Fruit fly (Drosophila melanogaster) whole organism, embryonic: ENCODE results near the gene CG8516.

Source experiments
- Adf1 ChIP-seq: fragments of 200-800 bp; sonication (Bioruptor generic); IDR thresholded peaks from 2 replicates; pipeline ENCODE4 v1.3.6; 2022; ENCODE audit warnings: missing biosample characterization, missing genetic modification characterization
- Bgb ChIP-seq: fragments of 200-800 bp; sonication (Bioruptor generic); IDR thresholded peaks from 2 replicates; pipeline ENCODE4 v1.3.6; 2022; ENCODE audit warnings: missing biosample characterization, missing genetic modification characterization; ENCODE audit not compliant: partially characterized antibody
- CG10267 ChIP-seq: fragments of 200-800 bp; sonication (Bioruptor generic); optimal IDR thresholded peaks from 2 replicates; lab custom pipeline; 2018; ENCODE audit warnings: missing biosample characterization, mild to moderate bottlenecking, missing genetic modification characterization, moderate library complexity
- CG11723 ChIP-seq: fragments of 200-800 bp; sonication (Bioruptor generic); optimal IDR thresholded peaks from 2 replicates; lab custom pipeline; 2017; ENCODE audit warnings: missing biosample characterization, mild to moderate bottlenecking, missing genetic modification characterization
- CG12219 ChIP-seq: fragments of 200-800 bp; sonication (Bioruptor generic); optimal IDR thresholded peaks from 3 replicates; lab custom pipeline; 2018; ENCODE audit warnings: missing biosample characterization, mild to moderate bottlenecking, missing genetic modification characterization
- CG1233 ChIP-seq: fragments of 200-800 bp; sonication (Bioruptor generic); optimal IDR thresholded peaks from 4 replicates; lab custom pipeline; 2018; ENCODE audit warnings: missing biosample characterization, mild to moderate bottlenecking, missing genetic modification characterization
- CG13894 ChIP-seq: fragments of 200-800 bp; sonication (Bioruptor generic); optimal IDR thresholded peaks from 3 replicates; lab custom pipeline; 2018; ENCODE audit warnings: missing biosample characterization, mild to moderate bottlenecking, missing genetic modification characterization, moderate library complexity
- CG14710 ChIP-seq: fragments of 200-800 bp; sonication (Bioruptor generic); optimal IDR thresholded peaks from 3 replicates; lab custom pipeline; 2019; ENCODE audit warnings: missing biosample characterization, mild to moderate bottlenecking, missing genetic modification characterization, moderate library complexity
- CG1792 ChIP-seq: fragments of 200-800 bp; sonication (Bioruptor generic); optimal IDR thresholded peaks from 2 replicates; lab custom pipeline; 2016; ENCODE audit warnings: missing biosample characterization, missing genetic modification characterization
- CG18011 ChIP-seq: fragments of 200-800 bp; sonication (Bioruptor generic); optimal IDR thresholded peaks from 2 replicates; lab custom pipeline; 2017; ENCODE audit warnings: missing biosample characterization, missing genetic modification characterization, mild to moderate bottlenecking, moderate library complexity, missing genotype
- CG2116 ChIP-seq: fragments of 200-800 bp; sonication (Bioruptor generic); optimal IDR thresholded peaks from 3 replicates; lab custom pipeline; 2018; ENCODE audit warnings: missing biosample characterization, mild to moderate bottlenecking, missing genetic modification characterization
- CG2202 ChIP-seq: fragments of 200-800 bp; sonication (Bioruptor generic); optimal IDR thresholded peaks from 2 replicates; lab custom pipeline; 2018; ENCODE audit warnings: missing biosample characterization, mild to moderate bottlenecking, missing genetic modification characterization
- CG32772 ChIP-seq: fragments of 200-800 bp; sonication (Bioruptor generic); IDR thresholded peaks from 2 replicates; pipeline ENCODE4 v1.3.6; 2022; ENCODE audit warnings: missing biosample characterization, missing genetic modification characterization
- CG4404 ChIP-seq: fragments of 200-800 bp; sonication (Bioruptor generic); IDR thresholded peaks from 2 replicates; pipeline ENCODE4 v1.3.6; 2022; ENCODE audit warnings: missing biosample characterization, missing genetic modification characterization
- CG4707 ChIP-seq: fragments of 200-800 bp; sonication (Bioruptor generic); optimal IDR thresholded peaks from 2 replicates; lab custom pipeline; 2018; ENCODE audit warnings: missing biosample characterization, mild to moderate bottlenecking, missing genetic modification characterization, moderate library complexity
- CG4730 ChIP-seq: fragments of 200-800 bp; sonication (Bioruptor generic); IDR thresholded peaks from 2 replicates; pipeline ENCODE4 v1.3.6; 2022; ENCODE audit warnings: missing biosample characterization, missing genetic modification characterization
- CG6813 ChIP-seq: fragments of 200-800 bp; sonication (Bioruptor generic); optimal IDR thresholded peaks from 2 replicates; lab custom pipeline; 2017; ENCODE audit warnings: missing biosample characterization, missing genetic modification characterization, mild to moderate bottlenecking, moderate library complexity, missing genetic modification reagents
- CG9817 ChIP-seq: fragments of 200-800 bp; sonication (Bioruptor generic); optimal IDR thresholded peaks from 2 replicates; lab custom pipeline; 2018; ENCODE audit warnings: missing biosample characterization, mild to moderate bottlenecking, missing genetic modification characterization, moderate library complexity
- Camta ChIP-seq: fragments of 200-800 bp; sonication (Bioruptor generic); optimal IDR thresholded peaks from 2 replicates; lab custom pipeline; 2016; ENCODE audit warnings: missing biosample characterization, missing genetic modification characterization
- Elba2 ChIP-seq: fragments of 200-800 bp; sonication (Bioruptor generic); optimal IDR thresholded peaks from 3 replicates; lab custom pipeline; 2016; ENCODE audit warnings: missing biosample characterization, missing genetic modification characterization
- Gug ChIP-seq: fragments of 200-800 bp; sonication (Bioruptor generic); IDR thresholded peaks from 4 replicates; pipeline ENCODE4 v1.3.6; 2022; ENCODE audit warnings: missing biosample characterization, missing genetic modification characterization
- HHEX ChIP-seq: fragments of 200-800 bp; sonication (Bioruptor generic); optimal IDR thresholded peaks from 3 replicates; lab custom pipeline; 2017; ENCODE audit warnings: missing biosample characterization, mild to moderate bottlenecking, missing genetic modification characterization, missing genetic modification reagents
- Kr ChIP-seq: fragments of 200-800 bp; sonication (Bioruptor generic); optimal IDR thresholded peaks from 2 replicates; lab custom pipeline; 2017; ENCODE audit warnings: missing biosample characterization, mild to moderate bottlenecking, missing genetic modification characterization
- Lhr ChIP-seq: fragments of 200-800 bp; sonication (Bioruptor generic); optimal IDR thresholded peaks from 3 replicates; lab custom pipeline; 2017; ENCODE audit warnings: mild to moderate bottlenecking, missing biosample characterization, missing genetic modification reagents, missing genetic modification characterization
- Mad ChIP-seq: fragments of 200-800 bp; sonication (Bioruptor generic); optimal IDR thresholded peaks from 2 replicates; lab custom pipeline; 2016; ENCODE audit warnings: missing biosample characterization, missing genetic modification characterization
- Neu2 ChIP-seq: fragments of 200-800 bp; sonication (Bioruptor generic); optimal IDR thresholded peaks from 3 replicates; lab custom pipeline; 2016; ENCODE audit warnings: missing biosample characterization, missing genetic modification characterization, borderline replicate concordance
- Side ChIP-seq: fragments of 200-800 bp; sonication (Bioruptor generic); optimal IDR thresholded peaks from 2 replicates; lab custom pipeline; 2016; ENCODE audit warnings: missing biosample characterization, missing genetic modification characterization
- Sin3A ChIP-seq: fragments of >200 bp; optimal IDR thresholded peaks from 2 replicates; lab custom pipeline; 2018
- Taf1 ChIP-seq: fragments of 200-800 bp; sonication (Bioruptor generic); IDR thresholded peaks from 2 replicates; pipeline ENCODE4 v1.3.6; 2022; ENCODE audit warnings: missing biosample characterization, missing genetic modification characterization
- Xrp1 ChIP-seq: fragments of 200-800 bp; sonication (Bioruptor generic); IDR thresholded peaks from 2 replicates; pipeline ENCODE4 v1.3.6; 2022; ENCODE audit warnings: missing biosample characterization, missing genetic modification characterization
- ab ChIP-seq: fragments of 200-800 bp; sonication (Bioruptor generic); optimal IDR thresholded peaks from 2 replicates; lab custom pipeline; 2016; ENCODE audit warnings: missing biosample characterization, missing genetic modification characterization
- ara ChIP-seq: fragments of 200-800 bp; sonication (Bioruptor generic); IDR thresholded peaks from 2 replicates; pipeline ENCODE4 v1.3.6; 2022; ENCODE audit warnings: missing biosample characterization, missing genetic modification characterization
- ash1 ChIP-seq: fragments of 200-800 bp; sonication (Bioruptor generic); optimal IDR thresholded peaks from 2 replicates; lab custom pipeline; 2018; ENCODE audit warnings: missing biosample characterization, mild to moderate bottlenecking, missing genetic modification characterization
- bowl ChIP-seq: fragments of 200-800 bp; sonication (Bioruptor generic); IDR thresholded peaks from 2 replicates; pipeline ENCODE4 v1.3.6; 2022; ENCODE audit warnings: missing biosample characterization, missing genetic modification characterization
- btn ChIP-seq: fragments of 200-800 bp; sonication (Bioruptor generic); optimal IDR thresholded peaks from 2 replicates; lab custom pipeline; 2016; ENCODE audit warnings: missing biosample characterization, missing genetic modification characterization
- esg ChIP-seq: fragments of 200-800 bp; sonication (Bioruptor generic); conservative IDR thresholded peaks from 2 replicates; pipeline ENCODE4 v1.3.6; 2022; ENCODE audit warnings: missing biosample characterization, missing genetic modification characterization
- fd3F ChIP-seq: fragments of 200-800 bp; sonication (Bioruptor generic); optimal IDR thresholded peaks from 2 replicates; lab custom pipeline; 2018; ENCODE audit warnings: missing biosample characterization, mild to moderate bottlenecking, missing genetic modification characterization, moderate library complexity
- fd64A ChIP-seq: fragments of 200-800 bp; sonication (Bioruptor generic); optimal IDR thresholded peaks from 3 replicates; lab custom pipeline; 2018; ENCODE audit warnings: missing biosample characterization, mild to moderate bottlenecking, missing genetic modification characterization
- gem ChIP-seq: fragments of 200-800 bp; sonication (Bioruptor generic); optimal IDR thresholded peaks from 2 replicates; lab custom pipeline; 2019; ENCODE audit warnings: missing biosample characterization, mild to moderate bottlenecking, missing genetic modification characterization, moderate library complexity
- jing ChIP-seq: fragments of 200-800 bp; sonication (Bioruptor generic); optimal IDR thresholded peaks from 2 replicates; lab custom pipeline; 2018; ENCODE audit warnings: missing biosample characterization, mild to moderate bottlenecking, missing genetic modification characterization
- lola ChIP-seq, 3 experiments: fragments of >200 bp in 2 of 3; fragments of 200-800 bp in 1 of 3; sonication (Bioruptor generic) in 1 of 3; optimal IDR thresholded peaks; 2 replicates each; lab custom pipeline; 2017 to 2019; ENCODE audit warnings: missing biosample characterization in 3 of 3, missing genetic modification characterization in 3 of 3, mild to moderate bottlenecking in 1 of 3, moderate library complexity in 1 of 3
- maf-S ChIP-seq: fragments of 200-800 bp; sonication (Bioruptor generic); optimal IDR thresholded peaks from 2 replicates; lab custom pipeline; 2016; ENCODE audit warnings: missing biosample characterization, missing genetic modification characterization
- nmo ChIP-seq: fragments of 200-800 bp; sonication (Bioruptor generic); optimal IDR thresholded peaks from 2 replicates; lab custom pipeline; 2018; ENCODE audit warnings: missing biosample characterization, mild to moderate bottlenecking, missing genetic modification characterization, moderate library complexity
- peb ChIP-seq: fragments of 200-800 bp; sonication (Bioruptor generic); IDR thresholded peaks from 2 replicates; pipeline ENCODE4 v1.3.6; 2022; ENCODE audit warnings: missing biosample characterization, missing genetic modification characterization
- pho ChIP-seq: fragments of 200-800 bp; sonication (Bioruptor generic); optimal IDR thresholded peaks from 2 replicates; lab custom pipeline; 2016; ENCODE audit warnings: missing biosample characterization, missing genetic modification characterization
- phol ChIP-seq: fragments of 200-800 bp; sonication (Bioruptor generic); optimal IDR thresholded peaks from 3 replicates; lab custom pipeline; 2018; ENCODE audit warnings: missing biosample characterization, mild to moderate bottlenecking, missing genetic modification characterization, moderate library complexity
- repo ChIP-seq: fragments of 200-800 bp; sonication (Bioruptor generic); optimal IDR thresholded peaks from 2 replicates; lab custom pipeline; 2016; ENCODE audit warnings: missing biosample characterization, missing genetic modification characterization
- sisA ChIP-seq: fragments of 200-800 bp; sonication (Bioruptor generic); IDR thresholded peaks from 2 replicates; pipeline ENCODE4 v1.3.6; 2022; ENCODE audit warnings: missing biosample characterization, missing genetic modification characterization
- sob ChIP-seq: fragments of 200-800 bp; sonication (Bioruptor generic); IDR thresholded peaks from 2 replicates; pipeline ENCODE4 v1.3.6; 2022; ENCODE audit warnings: missing biosample characterization, missing genetic modification characterization

Gene CG8516

DNA sequence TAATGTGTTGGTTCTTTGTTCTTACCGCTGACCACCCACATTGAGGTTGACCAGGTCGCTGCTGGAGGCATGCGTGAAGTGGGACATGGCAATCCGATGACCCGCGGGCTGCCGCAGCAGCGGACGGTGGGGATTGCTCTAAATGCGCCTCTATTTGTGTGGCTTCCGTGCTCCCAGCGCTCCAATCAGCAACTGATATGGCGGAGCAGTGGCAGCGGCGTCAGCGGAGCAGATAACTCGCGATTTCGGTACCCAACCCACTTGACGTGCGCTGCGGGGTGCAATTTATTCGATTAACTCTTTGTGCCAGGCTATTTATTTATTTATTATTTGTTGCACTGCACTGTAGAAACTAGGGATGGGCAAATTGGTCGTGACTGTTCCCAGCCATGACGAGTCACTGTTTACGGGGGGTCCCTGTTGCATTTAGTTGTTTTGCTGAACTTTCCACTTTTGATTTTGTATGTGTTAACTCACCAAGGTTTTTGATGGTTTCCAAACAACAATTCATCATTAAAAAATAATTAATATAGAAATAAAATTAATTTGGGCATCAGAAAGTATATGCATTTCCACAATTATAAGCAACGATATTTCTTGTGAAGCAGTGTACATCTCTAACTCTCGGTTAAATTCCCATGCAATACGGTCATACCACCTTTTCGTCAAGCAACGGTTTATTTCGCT is 7.7 kb downstream of the CG8516 start, which contains the start of the genes CG9467 and CG8526 (continued):
- TF ChIP-seq CG4730 (GFP tag; lab: Robert Waterston, UW) (0 out of 2 replicates have a peak, but pooled peaks have one; percentile 6), Side (GFP tag; lab: Kevin White, UChicago) (no peak), fd3F (GFP tag; lab: Kevin White, UChicago) (peak; percentile 58), CG9817 (peak; percentile 83), CG1792 (GFP tag; lab: Kevin White, UChicago) (no peak), Neu2 (GFP tag; lab: Kevin White, UChicago) (no peak), gem (no peak), ara (GFP tag; lab: Robert Waterston, UW) (0 out of 2 replicates have a peak, but pooled peaks have one; percentile 35), CG4404 (GFP tag; lab: Robert Waterston, UW) (peak; percentile 68), Kr (no peak), CG13894 (tag; lab: Kevin White, UChicago) (no peak), Adf1 (no peak; the same call in 1 of the 2 replicates), Taf1 (GFP tag; lab: Robert Waterston, UW) (peak; percentile 21; the same call in 1 of the 2 replicates), CG10267 (tag; lab: Kevin White, UChicago) (peak; percentile 70), CG6813 (no peak), ab (GFP tag; lab: Kevin White, UChicago) (no peak), HHEX (GFP tag; lab: Kevin White, UChicago) (peak; percentile 60), maf-S (GFP tag; lab: Kevin White, UChicago) (peak; percentile 2), ash1 (no peak), Bgb (peak; percentile 51; the same call in 1 of the 2 replicates), CG2116 (GFP tag; lab: Kevin White, UChicago) (peak; percentile 77), nmo (GFP tag; lab: Kevin White, UChicago) (peak; percentile 91), sisA (peak; percentile 58; the same call in 1 of the 2 replicates), phol (tag; lab: Kevin White, UChicago) (peak; percentile 83), bowl (GFP tag; lab: Robert Waterston, UW) (no peak), CG12219 (no peak), repo (GFP tag; lab: Kevin White, UChicago) (no peak), lola (GFP tag; optimal IDR thresholded peaks at IDR 0.05; lab: Kevin White, UChicago) (peak in 1 of 3 experiments; percentile 74), fd64A (no peak), jing (GFP tag; lab: Kevin White, UChicago) (no peak), CG14710 (tag; lab: Kevin White, UChicago) (peak; percentile 90), peb (GFP tag; lab: Robert Waterston, UW) (no peak), CG11723 (GFP tag; lab: Kevin White, UChicago) (no peak), esg (GFP tag; lab: Robert Waterston, UW) (peak; percentile 46; the same call in 1 of the 2 replicates), sob (GFP tag; lab: Robert Waterston, UW) (peak; percentile 53; the same call in 1 of the 2 replicates), CG1233 (peak; percentile 23), btn (GFP tag; lab: Kevin White, UChicago) (no peak), CG2202 (tag; lab: Kevin White, UChicago) (no peak), CG4707 (no peak), CG32772 (GFP tag; lab: Robert Waterston, UW) (peak; percentile 51; the same call in 1 of the 2 replicates), Gug (GFP tag; lab: Robert Waterston, UW) (peak; percentile 57; the same call in 3 of the 4 replicates), Lhr (GFP tag; lab: Kevin White, UChicago) (peak; percentile 66), Mad (peak; percentile 5), CG18011 (peak; percentile 26), Elba2 (no peak), Camta (GFP tag; lab: Kevin White, UChicago) (no peak), Sin3A (lab: Kevin White, UChicago) (peak; percentile 59), pho (GFP tag; lab: Kevin White, UChicago) (peak; percentile 11), Xrp1 (GFP tag; lab: Robert Waterston, UW) (peak; percentile 53; the same call in 1 of the 2 replicates)
